Worm (Caenorhabditis elegans) whole organism, L1 larva: ENCODE data around the gene T26G10.4.
A peak's percentile ranks its signal among the peaks of the same experiment; 100 is the strongest.

Experiments used
- aly-2 ChIP-seq: fragments of 150-350 bp; optimal IDR thresholded peaks from 2 replicates; lab custom pipeline; 2014; ENCODE audit warnings: missing biosample characterization, missing genetic modification characterization
- ama-1 ChIP-seq: fragments of 150-350 bp; optimal IDR thresholded peaks from 2 replicates; lab custom pipeline; 2014
- blmp-1 ChIP-seq: fragments of 150-350 bp; optimal IDR thresholded peaks from 2 replicates; lab custom pipeline; 2014; ENCODE audit warnings: missing biosample characterization, missing genetic modification characterization
- ceh-82 ChIP-seq, 3 experiments: fragments of 150-350 bp in 1 of 3; sonication (generic microtip) in 2 of 3; optimal IDR thresholded peaks; 2 replicates each; lab custom pipeline; 2014 to 2017; ENCODE audit warnings: missing biosample characterization in 3 of 3, missing genetic modification characterization in 3 of 3
- ceh-90 ChIP-seq: sonication (generic microtip); optimal IDR thresholded peaks from 2 replicates; lab custom pipeline; 2016; ENCODE audit warnings: missing genetic modification characterization, missing compliant biosample characterization
- dpl-1 ChIP-seq, 3 experiments: fragments of 150-350 bp in 2 of 3; sonication (generic microtip) in 1 of 3; optimal IDR thresholded peaks; 2 replicates each; lab custom pipeline; 2014 to 2017; ENCODE audit warnings: missing biosample characterization in 3 of 3, missing genetic modification characterization in 3 of 3, missing genetic modification reagents in 3 of 3
- efl-1 ChIP-seq, 4 experiments: fragments of 150-350 bp; optimal IDR thresholded peaks in 3 of 4; peaks in 1 of 4; 1 replicate in 1 of 4; 2 replicates in 3 of 4; lab custom pipeline; 2014; ENCODE audit warnings: missing biosample characterization in 2 of 4, missing genetic modification characterization in 2 of 4, missing genetic modification reagents in 2 of 4
- egl-27 ChIP-seq, 2 experiments: fragments of 150-350 bp in 1 of 2; sonication (generic microtip); optimal IDR thresholded peaks; 3 replicates each; lab custom pipeline; 2017 to 2018; ENCODE audit warnings: missing biosample characterization in 2 of 2, missing genetic modification characterization in 2 of 2, missing genetic modification reagents in 2 of 2
- ets-5 ChIP-seq: fragments of 200-800 bp; sonication (Bioruptor generic); IDR thresholded peaks from 2 replicates; pipeline ENCODE4 v1.3.6; 2022; ENCODE audit warnings: missing genetic modification characterization, missing compliant biosample characterization
- fkh-8 ChIP-seq: sonication (generic microtip); optimal IDR thresholded peaks from 2 replicates; lab custom pipeline; 2016; ENCODE audit warnings: mild to moderate bottlenecking, missing genetic modification characterization, missing compliant biosample characterization
- fos-1 ChIP-seq: fragments of 150-350 bp; optimal IDR thresholded peaks from 2 replicates; lab custom pipeline; 2014; ENCODE audit warnings: missing biosample characterization, missing genetic modification characterization
- grh-1 ChIP-seq: fragments of 200-800 bp; sonication (Bioruptor generic); IDR thresholded peaks from 2 replicates; pipeline ENCODE4 v1.3.6; 2022; ENCODE audit warnings: missing genetic modification reagents, missing genetic modification characterization, missing compliant biosample characterization
- hlh-4 ChIP-seq: sonication (generic microtip); optimal IDR thresholded peaks from 2 replicates; lab custom pipeline; 2016; ENCODE audit warnings: mild to moderate bottlenecking, missing genetic modification characterization, missing compliant biosample characterization
- jun-1 ChIP-seq: fragments of 150-350 bp; optimal IDR thresholded peaks from 2 replicates; lab custom pipeline; 2014; ENCODE audit warnings: missing biosample characterization, missing genetic modification reagents, missing genetic modification characterization
- lin-13 ChIP-seq: fragments of 150-350 bp; optimal IDR thresholded peaks from 2 replicates; lab custom pipeline; 2014; ENCODE audit warnings: missing biosample characterization, missing genetic modification reagents, missing genetic modification characterization
- lin-35 ChIP-seq, 2 experiments: fragments of 150-350 bp; optimal IDR thresholded peaks; 2 replicates each; lab custom pipeline; 2014; ENCODE audit warnings: missing biosample characterization in 2 of 2, missing genetic modification characterization in 2 of 2, missing genetic modification reagents in 2 of 2
- lir-3 ChIP-seq: sonication (generic microtip); optimal IDR thresholded peaks from 2 replicates; lab custom pipeline; 2016; ENCODE audit warnings: mild to moderate bottlenecking, missing genetic modification characterization, moderate library complexity, missing compliant biosample characterization; ENCODE audit not compliant: poor library complexity
- lsy-2 ChIP-seq, 2 experiments: fragments of 150-350 bp; optimal IDR thresholded peaks; 2 replicates each; lab custom pipeline; 2014; ENCODE audit warnings: missing biosample characterization in 2 of 2, missing genetic modification characterization in 2 of 2
- mab-9 ChIP-seq: fragments of 200-800 bp; sonication (Bioruptor generic); IDR thresholded peaks from 2 replicates; pipeline ENCODE4 v1.3.6; 2022; ENCODE audit warnings: missing genetic modification reagents, missing genetic modification characterization, missing compliant biosample characterization
- mdl-1 ChIP-seq, 2 experiments: fragments of 150-350 bp; optimal IDR thresholded peaks; 2 replicates each; lab custom pipeline; 2014 to 2017; ENCODE audit warnings: missing biosample characterization in 2 of 2, missing genetic modification characterization in 2 of 2, inconsistent platforms in 1 of 2
- mep-1 ChIP-seq: fragments of 150-350 bp; optimal IDR thresholded peaks from 2 replicates; lab custom pipeline; 2014; ENCODE audit warnings: missing biosample characterization, missing genetic modification characterization
- nhr-11 ChIP-seq: fragments of 150-350 bp; optimal IDR thresholded peaks from 2 replicates; lab custom pipeline; 2014; ENCODE audit warnings: missing biosample characterization, missing genetic modification characterization
- nhr-28 ChIP-seq: fragments of 150-350 bp; optimal IDR thresholded peaks from 2 replicates; lab custom pipeline; 2014; ENCODE audit warnings: missing biosample characterization, missing genetic modification characterization
- nhr-47 ChIP-seq: sonication (generic microtip); optimal IDR thresholded peaks from 2 replicates; lab custom pipeline; 2016; ENCODE audit warnings: mild to moderate bottlenecking, missing genetic modification characterization, moderate library complexity, missing compliant biosample characterization
- nhr-71 ChIP-seq: sonication (generic microtip); optimal IDR thresholded peaks from 2 replicates; lab custom pipeline; 2016; ENCODE audit warnings: mild to moderate bottlenecking, missing genetic modification characterization, moderate library complexity, missing compliant biosample characterization
- nhr-76 ChIP-seq: sonication (generic microtip); optimal IDR thresholded peaks from 2 replicates; lab custom pipeline; 2017; ENCODE audit warnings: missing biosample characterization, missing genetic modification characterization
- pag-3 ChIP-seq: sonication (generic microtip); optimal IDR thresholded peaks from 2 replicates; lab custom pipeline; 2017; ENCODE audit warnings: missing genetic modification characterization, mild to moderate bottlenecking, missing compliant biosample characterization, antibody characterized with exemption, borderline replicate concordance; ENCODE audit not compliant: insufficient read depth
- pqm-1 ChIP-seq: sonication (generic microtip); optimal IDR thresholded peaks from 3 replicates; lab custom pipeline; 2017; ENCODE audit warnings: missing biosample characterization, missing genetic modification characterization
- skn-1 ChIP-seq: fragments of 150-350 bp; optimal IDR thresholded peaks from 2 replicates; lab custom pipeline; 2014; ENCODE audit warnings: missing biosample characterization, missing genetic modification characterization
- sox-4 ChIP-seq: sonication (generic microtip); optimal IDR thresholded peaks from 2 replicates; lab custom pipeline; 2016; ENCODE audit warnings: missing genetic modification characterization, missing compliant biosample characterization
- sptf-1 ChIP-seq: fragments of 150-350 bp; optimal IDR thresholded peaks from 2 replicates; lab custom pipeline; 2014; ENCODE audit warnings: missing biosample characterization, missing genetic modification characterization
- sup-37 ChIP-seq: fragments of 200-800 bp; sonication (Bioruptor generic); optimal IDR thresholded peaks from 2 replicates; lab custom pipeline; 2018; ENCODE audit warnings: mild to moderate bottlenecking, missing genetic modification characterization, missing compliant biosample characterization
- tbx-2 ChIP-seq: sonication (generic microtip); optimal IDR thresholded peaks from 2 replicates; lab custom pipeline; 2016; ENCODE audit warnings: missing genetic modification characterization, missing compliant biosample characterization
- tlp-1 ChIP-seq: fragments of 150-350 bp; optimal IDR thresholded peaks from 2 replicates; lab custom pipeline; 2014; ENCODE audit warnings: missing biosample characterization, missing genetic modification characterization
- unc-86 ChIP-seq: sonication (generic microtip); optimal IDR thresholded peaks from 2 replicates; lab custom pipeline; 2016; ENCODE audit warnings: missing genetic modification characterization, missing compliant biosample characterization
- vab-15 ChIP-seq: sonication (generic microtip); optimal IDR thresholded peaks from 2 replicates; lab custom pipeline; 2017; ENCODE audit warnings: missing genotype, mild to moderate bottlenecking, missing genetic modification characterization, missing compliant biosample characterization
- xbp-1 ChIP-seq: sonication (generic microtip); optimal IDR thresholded peaks from 2 replicates; lab custom pipeline; 2016; ENCODE audit warnings: missing genetic modification characterization, missing compliant biosample characterization
- zip-4 ChIP-seq: fragments of 200-800 bp; sonication (Bioruptor generic); optimal IDR thresholded peaks from 2 replicates; lab custom pipeline; 2018; ENCODE audit warnings: mild to moderate bottlenecking, missing genetic modification characterization, moderate library complexity, missing compliant biosample characterization
- ztf-11 ChIP-seq, 2 experiments: sonication (generic microtip); optimal IDR thresholded peaks; 2 replicates each; lab custom pipeline; 2016 to 2017; ENCODE audit warnings: missing genetic modification characterization in 2 of 2, missing biosample characterization in 1 of 2, missing compliant biosample characterization in 1 of 2

The T26G10.4 gene

ce11 chrIII:9457192-9458103 is 37.1 kb downstream of the T26G10.4 start (continued):
- TF ChIP-seq grh-1 (no peak), skn-1 (tag; lab: Kevin White, UChicago) (no peak), efl-1 (optimal IDR thresholded peaks at IDR 0.05; lab: Kevin White, UChicago) (peak in 1 of 2 experiments; percentile 23), efl-1 (GFP tag; optimal IDR thresholded peaks at IDR 0.05 in 1 of 2; lab: Kevin White, UChicago) (peak in 1 of 2 experiments; percentile 93), lir-3 (no peak), ama-1 (lab: Kevin White, UChicago) (no peak), fkh-8 (tag; lab: Kevin White, UChicago) (no peak), vab-15 (no peak), lin-13 (GFP tag; lab: Kevin White, UChicago) (no peak), lin-35 (GFP tag; optimal IDR thresholded peaks at IDR 0.05; lab: Kevin White, UChicago) (peak; percentile 3 to 21), sup-37 (no peak), mab-9 (peak; percentile 23; the same call in 1 of the 2 replicates), dpl-1 (GFP tag; optimal IDR thresholded peaks at IDR 0.05; lab: Kevin White, UChicago) (peak in 2 of 3 experiments; percentile 23 to 34)

ce11 chrIII:9461894-9462784 is 41.8 kb downstream of the T26G10.4 start:
- TF ChIP-seq vab-15: no peak
- peak; percentile 12 for TF ChIP-seq blmp-1 (tag; lab: Kevin White, UChicago)
- no peak for TF ChIP-seq lin-13 (GFP tag; lab: Kevin White, UChicago)

- TF ChIP-seq ets-5 (GFP tag; lab: Robert Waterston, UW) (no peak), jun-1 (tag; lab: Kevin White, UChicago) (no peak), hlh-4 (tag; lab: Kevin White, UChicago) (no peak), nhr-11 (tag; lab: Kevin White, UChicago) (no peak), tbx-2 (tag; lab: Kevin White, UChicago) (no peak), efl-1 (optimal IDR thresholded peaks at IDR 0.05; lab: Kevin White, UChicago) (no peak), efl-1 (GFP tag; optimal IDR thresholded peaks at IDR 0.05 in 1 of 2; lab: Kevin White, UChicago) (peak in 1 of 2 experiments; percentile 88), lir-3 (no peak), ceh-90 (tag; lab: Kevin White, UChicago) (no peak), unc-86 (no peak), sptf-1 (no peak), ceh-82 (tag; optimal IDR thresholded peaks at IDR 0.05; lab: Kevin White, UChicago) (no peak), pqm-1 (tag; lab: Kevin White, UChicago) (no peak), mep-1 (tag; lab: Kevin White, UChicago) (no peak), nhr-71 (tag; lab: Kevin White, UChicago) (peak; percentile 12), tlp-1 (tag; lab: Kevin White, UChicago) (no peak), egl-27 (tag; optimal IDR thresholded peaks at IDR 0.05; lab: Kevin White, UChicago) (no peak), pag-3 (tag; lab: Kevin White, UChicago) (no peak), aly-2 (tag; lab: Kevin White, UChicago) (peak; percentile 17), xbp-1 (no peak), fos-1 (no peak), nhr-76 (tag; lab: Kevin White, UChicago) (no peak), mab-9 (no peak), zip-4 (no peak), lin-35 (GFP tag; optimal IDR thresholded peaks at IDR 0.05; lab: Kevin White, UChicago) (no peak), ama-1 (lab: Kevin White, UChicago) (no peak), nhr-47 (tag; lab: Kevin White, UChicago) (no peak), nhr-28 (tag; lab: Kevin White, UChicago) (no peak), ztf-11 (tag; optimal IDR thresholded peaks at IDR 0.05; lab: Kevin White, UChicago) (no peak), mdl-1 (tag; optimal IDR thresholded peaks at IDR 0.05; lab: Kevin White, UChicago) (no peak), blmp-1 (tag; lab: Kevin White, UChicago) (peak; percentile 11), sox-4 (no peak), lsy-2 (tag; optimal IDR thresholded peaks at IDR 0.05; lab: Kevin White, UChicago) (no peak)
These were observed 42.6 kb downstream of the T26G10.4 start for ce11 chrIII:9462785-9463467.
